Worm (Caenorhabditis elegans): ENCODE results near the gene lam-2.

The lam-2 gene

ce11 chrX:7124044-7124443 lies 27.0 kb downstream of the lam-2 start:
- TF ChIP-seq nhr-21 (tag; optimal IDR thresholded peaks at IDR 0.05) = no peak
- TF ChIP-seq skn-1 (tag; optimal IDR thresholded peaks at IDR 0.05) = peak; percentile 3
- TF ChIP-seq fos-1 (tag; optimal IDR thresholded peaks at IDR 0.05) = peak; percentile 67
- no peak for TF ChIP-seq blmp-1 (tag; optimal IDR thresholded peaks at IDR 0.05; ENCODE audit: insufficient read depth)
- peak; percentile 9 for TF ChIP-seq crh-2 (tag; optimal IDR thresholded peaks at IDR 0.05)

ce11 chrX:7122655-7123054 lies 28.4 kb downstream of the lam-2 start:
- TF ChIP-seq Y55F3AM.14 (GFP tag; optimal IDR thresholded peaks at IDR 0.05) (no peak), sem-4 (tag; optimal IDR thresholded peaks at IDR 0.05) (no peak), ztf-1 (GFP tag; conservative IDR thresholded peaks at IDR 0.05) (no peak), unc-39 (tag; optimal IDR thresholded peaks at IDR 0.05) (no peak), sma-3 (GFP tag; optimal IDR thresholded peaks at IDR 0.05) (no peak), ama-1 (optimal IDR thresholded peaks at IDR 0.05) (no peak), crh-2 (tag; optimal IDR thresholded peaks at IDR 0.05) (no peak), blmp-1 (tag; optimal IDR thresholded peaks at IDR 0.05; ENCODE audit: insufficient read depth) (no peak), nhr-129 (tag; optimal IDR thresholded peaks at IDR 0.05) (no peak), ztf-4 (tag; optimal IDR thresholded peaks at IDR 0.05) (no peak), gmeb-1 (tag; optimal IDR thresholded peaks at IDR 0.05) (no peak), zag-1 (tag; optimal IDR thresholded peaks at IDR 0.05) (no peak)

- TF ChIP-seq mab-5 (tag; optimal IDR thresholded peaks at IDR 0.05) (no peak), skn-1 (tag; optimal IDR thresholded peaks at IDR 0.05) (no peak), elt-1 (tag; optimal IDR thresholded peaks at IDR 0.05) (no peak), nhr-25 (tag; optimal IDR thresholded peaks at IDR 0.05) (no peak), sem-4 (tag; optimal IDR thresholded peaks at IDR 0.05) (no peak)
Observed at ce11 chrX:7116896-7117295, 34.1 kb downstream of the lam-2 start, which contains the start of gene hen-1. Gene hen-1, minus strand, starts transcription at chrX:7116996.

ce11 chrX:7112589-7112988 lies 38.5 kb downstream of the lam-2 start, which contains the start of gene C36B7.1:
Gene C36B7.1, plus strand, starts transcription at chrX:7112889.
- TF ChIP-seq nhr-23 (tag; optimal IDR thresholded peaks at IDR 0.05) (no peak), lin-13 (GFP tag; optimal IDR thresholded peaks at IDR 0.05) (no peak), gmeb-1 (tag; optimal IDR thresholded peaks at IDR 0.05) (no peak), mab-5 (tag; optimal IDR thresholded peaks at IDR 0.05) (no peak), R02D3.7 (tag; optimal IDR thresholded peaks at IDR 0.05) (no peak), crh-2 (tag; optimal IDR thresholded peaks at IDR 0.05) (no peak)

- TF ChIP-seq F13H6.1 (tag; optimal IDR thresholded peaks at IDR 0.05) = no peak
- TF ChIP-seq crh-2 (tag; optimal IDR thresholded peaks at IDR 0.05) = no peak
- no peak for TF ChIP-seq ztf-4 (tag; optimal IDR thresholded peaks at IDR 0.05)
- TF ChIP-seq gmeb-1 (tag; optimal IDR thresholded peaks at IDR 0.05) = no peak
- TF ChIP-seq skn-1 (tag; optimal IDR thresholded peaks at IDR 0.05) = no peak
- no peak for TF ChIP-seq ceh-82 (tag; optimal IDR thresholded peaks at IDR 0.05)
Observed at ce11 chrX:7106103-7106502, 44.9 kb downstream of the lam-2 start, which contains the start of gene C36B7.2. Gene C36B7.2, plus strand, starts transcription at chrX:7106403.

- TF ChIP-seq zag-1 (tag; optimal IDR thresholded peaks at IDR 0.05) (no peak), elt-3 (tag; optimal IDR thresholded peaks at IDR 0.05) (no peak), ztf-4 (tag; optimal IDR thresholded peaks at IDR 0.05) (no peak), crh-2 (tag; optimal IDR thresholded peaks at IDR 0.05) (no peak), nhr-11 (tag; optimal IDR thresholded peaks at IDR 0.05) (no peak), unc-39 (tag; optimal IDR thresholded peaks at IDR 0.05) (no peak), R02D3.7 (tag; optimal IDR thresholded peaks at IDR 0.05) (no peak), nhr-23 (tag; optimal IDR thresholded peaks at IDR 0.05) (no peak)
Observed at ce11 chrX:7101477-7101876, 49.6 kb downstream of the lam-2 start, which contains the start of gene C36B7.3. Gene C36B7.3, plus strand, starts transcription at chrX:7101777.

- TF ChIP-seq elt-3 (tag; optimal IDR thresholded peaks at IDR 0.05) = no peak
- no peak for TF ChIP-seq nhr-77 (tag; optimal IDR thresholded peaks at IDR 0.05)
- TF ChIP-seq nhr-23 (tag; optimal IDR thresholded peaks at IDR 0.05) = no peak
- TF ChIP-seq sem-4 (tag; optimal IDR thresholded peaks at IDR 0.05) = no peak
- TF ChIP-seq nhr-129 (tag; optimal IDR thresholded peaks at IDR 0.05) = peak; percentile 53
- TF ChIP-seq ama-1 (optimal IDR thresholded peaks at IDR 0.05) = no peak
- TF ChIP-seq fos-1 (tag; optimal IDR thresholded peaks at IDR 0.05) = peak; percentile 43
- TF ChIP-seq ztf-11 (tag; optimal IDR thresholded peaks at IDR 0.05) = no peak
- no peak for TF ChIP-seq mdl-1 (tag; optimal IDR thresholded peaks at IDR 0.05)
- no peak for TF ChIP-seq nhr-11 (tag; optimal IDR thresholded peaks at IDR 0.05)
- no peak for TF ChIP-seq F13H6.1 (tag; optimal IDR thresholded peaks at IDR 0.05)
- no peak for TF ChIP-seq Y55F3AM.14 (GFP tag; optimal IDR thresholded peaks at IDR 0.05)
- no peak for TF ChIP-seq nhr-21 (tag; optimal IDR thresholded peaks at IDR 0.05)
- no peak for TF ChIP-seq sma-9 (GFP tag; optimal IDR thresholded peaks at IDR 0.05)
- no peak for TF ChIP-seq sma-9 (tag; optimal IDR thresholded peaks at IDR 0.05)
- peak; percentile 37 for TF ChIP-seq unc-55 (GFP tag; optimal IDR thresholded peaks at IDR 0.05)
- TF ChIP-seq ceh-16 (tag; optimal IDR thresholded peaks at IDR 0.05) = no peak
- TF ChIP-seq ztf-1 (GFP tag; conservative IDR thresholded peaks at IDR 0.05) = no peak
- no peak for TF ChIP-seq gmeb-1 (tag; optimal IDR thresholded peaks at IDR 0.05)
- no peak for TF ChIP-seq elt-1 (tag; optimal IDR thresholded peaks at IDR 0.05)
- no peak for TF ChIP-seq dmd-4 (tag; optimal IDR thresholded peaks at IDR 0.05)
- TF ChIP-seq alr-1 (tag; optimal IDR thresholded peaks at IDR 0.05) = no peak
- TF ChIP-seq nhr-237 (tag; optimal IDR thresholded peaks at IDR 0.05) = no peak
- TF ChIP-seq crh-2 (tag; optimal IDR thresholded peaks at IDR 0.05) = peak; percentile 30
- TF ChIP-seq egl-27 (tag; optimal IDR thresholded peaks at IDR 0.05) = no peak
- TF ChIP-seq C34F6.9 (tag; optimal IDR thresholded peaks at IDR 0.05) = peak; percentile 54
- no peak for TF ChIP-seq nhr-10 (tag; optimal IDR thresholded peaks at IDR 0.05)
- peak; percentile 3 for TF ChIP-seq sma-3 (GFP tag; optimal IDR thresholded peaks at IDR 0.05)
Observed at ce11 chrX:7100290-7100689, 50.7 kb downstream of the lam-2 start, which contains the start of gene C36B7.6. Gene C36B7.6, minus strand, starts transcription at chrX:7100338.

Data from whole organism, L2 larva.